Worm (Caenorhabditis elegans) whole organism, mixed stage, embryonic: ENCODE results near the gene par-5.
A peak's percentile ranks its signal among the peaks of the same experiment; 100 is the strongest.

Experiments
- elt-3 ChIP-seq: fragments of 150-350 bp; optimal IDR thresholded peaks from 2 replicates; lab custom pipeline; 2014; ENCODE audit warnings: missing biosample characterization, missing genetic modification characterization
- lin-13 ChIP-seq: fragments of 150-350 bp; optimal IDR thresholded peaks from 2 replicates; lab custom pipeline; 2014; ENCODE audit warnings: missing biosample characterization, missing genetic modification characterization
- nhr-237 ChIP-seq: fragments of 150-350 bp; optimal IDR thresholded peaks from 2 replicates; lab custom pipeline; 2014; ENCODE audit warnings: missing biosample characterization, missing genetic modification characterization
- pha-4 ChIP-seq: fragments of 150-350 bp; optimal IDR thresholded peaks from 2 replicates; lab custom pipeline; 2018; ENCODE audit warnings: missing biosample characterization, missing genetic modification reagents, missing genetic modification characterization
- snpc-4 ChIP-seq: fragments of 150-350 bp; optimal IDR thresholded peaks from 2 replicates; lab custom pipeline; 2014; ENCODE audit warnings: missing biosample characterization, missing genetic modification characterization
- unc-62 ChIP-seq: fragments of 150-350 bp; optimal IDR thresholded peaks from 2 replicates; lab custom pipeline; 2014; ENCODE audit warnings: missing biosample characterization, missing genetic modification reagents, missing genetic modification characterization

- no peak for TF ChIP-seq pha-4 (tag; lab: Kevin White, UChicago)
- TF ChIP-seq snpc-4 (tag; lab: Kevin White, UChicago), result no peak
- TF ChIP-seq lin-13 (tag; lab: Kevin White, UChicago), result no peak
- TF ChIP-seq elt-3 (tag; lab: Kevin White, UChicago), result no peak
- TF ChIP-seq unc-62 (GFP tag; lab: Kevin White, UChicago), result peak; percentile 66
- TF ChIP-seq nhr-237 (tag; lab: Kevin White, UChicago), result no peak
Measured at ce11 chrIV:11779028-11779427, 42.7 kb downstream of the par-5 start, which contains the start of gene lpr-2.
